Worm (Caenorhabditis elegans) whole organism, L3 larva: Measurements from ENCODE around the gene F47G9.4.

Experiments used
- R02D3.7 ChIP-seq: fragments of 150-350 bp; optimal IDR thresholded peaks from 2 replicates; lab custom pipeline; 2014; ENCODE audit warnings: missing biosample characterization, missing genetic modification characterization
- ZK546.5 ChIP-seq: sonication (generic microtip); optimal IDR thresholded peaks from 2 replicates; lab custom pipeline; 2017; ENCODE audit warnings: missing biosample characterization, missing genetic modification characterization
- aly-2 ChIP-seq: fragments of 150-350 bp; optimal IDR thresholded peaks from 2 replicates; lab custom pipeline; 2014; ENCODE audit warnings: missing biosample characterization, missing genetic modification characterization
- ceh-28 ChIP-seq: fragments of 150-350 bp; optimal IDR thresholded peaks from 2 replicates; lab custom pipeline; 2014; ENCODE audit warnings: missing biosample characterization, missing genetic modification reagents, missing genetic modification characterization
- ceh-9 ChIP-seq: sonication (generic microtip); optimal IDR thresholded peaks from 2 replicates; lab custom pipeline; 2018; ENCODE audit warnings: missing biosample characterization, missing genetic modification characterization
- daf-12 ChIP-seq: fragments of 150-350 bp; optimal IDR thresholded peaks from 2 replicates; lab custom pipeline; 2014; ENCODE audit warnings: missing biosample characterization, missing genetic modification reagents, missing genetic modification characterization
- egl-5 ChIP-seq: fragments of 150-350 bp; optimal IDR thresholded peaks from 2 replicates; lab custom pipeline; 2017; ENCODE audit warnings: missing biosample characterization, missing genetic modification reagents, missing genetic modification characterization, inconsistent platforms
- elt-1 ChIP-seq: fragments of 150-350 bp; optimal IDR thresholded peaks from 2 replicates; lab custom pipeline; 2014; ENCODE audit warnings: missing biosample characterization, missing genetic modification characterization
- elt-2 ChIP-seq: sonication (generic microtip); optimal IDR thresholded peaks from 2 replicates; lab custom pipeline; 2016; ENCODE audit warnings: missing genetic modification reagents, mild to moderate bottlenecking, missing genetic modification characterization, missing compliant biosample characterization
- eor-1 ChIP-seq, 2 experiments: fragments of 150-350 bp; optimal IDR thresholded peaks; 2 replicates each; lab custom pipeline; 2014 to 2018; ENCODE audit warnings: missing biosample characterization in 2 of 2, missing genetic modification characterization in 2 of 2
- fkh-10 ChIP-seq: sonication (generic microtip); optimal IDR thresholded peaks from 2 replicates; lab custom pipeline; 2017; ENCODE audit warnings: missing biosample characterization, missing genetic modification reagents, missing genetic modification characterization
- fkh-2 ChIP-seq: fragments of 150-350 bp; optimal IDR thresholded peaks from 2 replicates; lab custom pipeline; 2014; ENCODE audit warnings: missing biosample characterization, missing genetic modification reagents, missing genetic modification characterization
- hmg-11 ChIP-seq: sonication (generic microtip); optimal IDR thresholded peaks from 2 replicates; lab custom pipeline; 2016; ENCODE audit warnings: missing genetic modification characterization, missing compliant biosample characterization
- lin-39 ChIP-seq: fragments of 150-350 bp; optimal IDR thresholded peaks from 2 replicates; lab custom pipeline; 2018; ENCODE audit warnings: missing biosample characterization, missing genetic modification reagents, missing genetic modification characterization
- lsy-12 ChIP-seq: sonication (generic microtip); optimal IDR thresholded peaks from 2 replicates; lab custom pipeline; 2016; ENCODE audit warnings: mild to moderate bottlenecking, missing genetic modification characterization, missing compliant biosample characterization
- mml-1 ChIP-seq: fragments of 150-350 bp; sonication (generic microtip); optimal IDR thresholded peaks from 3 replicates; lab custom pipeline; 2014; ENCODE audit warnings: missing biosample characterization, missing genetic modification characterization
- nhr-12 ChIP-seq: fragments of 150-350 bp; optimal IDR thresholded peaks from 2 replicates; lab custom pipeline; 2014; ENCODE audit warnings: missing biosample characterization, missing genetic modification characterization
- nhr-23 ChIP-seq: fragments of 150-350 bp; optimal IDR thresholded peaks from 2 replicates; lab custom pipeline; 2014; ENCODE audit warnings: missing biosample characterization, missing genetic modification reagents, missing genetic modification characterization
- nhr-237 ChIP-seq: fragments of 150-350 bp; optimal IDR thresholded peaks from 2 replicates; lab custom pipeline; 2014; ENCODE audit warnings: missing biosample characterization, missing genetic modification characterization
- nhr-25 ChIP-seq: sonication (generic microtip); optimal IDR thresholded peaks from 2 replicates; lab custom pipeline; 2017; ENCODE audit warnings: missing biosample characterization, missing genetic modification characterization
- nhr-28 ChIP-seq: fragments of 150-350 bp; optimal IDR thresholded peaks from 2 replicates; lab custom pipeline; 2014; ENCODE audit warnings: missing biosample characterization, missing genetic modification characterization
- nhr-43 ChIP-seq: sonication (generic microtip); optimal IDR thresholded peaks from 2 replicates; lab custom pipeline; 2016; ENCODE audit warnings: mild to moderate bottlenecking, missing genetic modification characterization, missing compliant biosample characterization; ENCODE audit not compliant: poor library complexity, severe bottlenecking
- nhr-67 ChIP-seq: fragments of 150-350 bp; optimal IDR thresholded peaks from 2 replicates; lab custom pipeline; 2014; ENCODE audit warnings: missing biosample characterization, missing genetic modification characterization
- nhr-76 ChIP-seq: fragments of 150-350 bp; sonication (generic microtip); optimal IDR thresholded peaks from 5 replicates; lab custom pipeline; 2014; ENCODE audit warnings: missing biosample characterization, missing genetic modification characterization
- nhr-77 ChIP-seq: fragments of 150-350 bp; optimal IDR thresholded peaks from 2 replicates; lab custom pipeline; 2014; ENCODE audit warnings: missing biosample characterization, missing genetic modification characterization
- pha-4 ChIP-seq: fragments of 150-350 bp; optimal IDR thresholded peaks from 2 replicates; lab custom pipeline; 2014; ENCODE audit warnings: missing biosample characterization, missing genetic modification reagents, missing genetic modification characterization
- sea-2 ChIP-seq: fragments of 150-350 bp; sonication (generic microtip); optimal IDR thresholded peaks from 4 replicates; lab custom pipeline; 2014; ENCODE audit warnings: missing biosample characterization, missing genetic modification reagents, missing genetic modification characterization
- snpc-4 ChIP-seq: fragments of 150-350 bp; optimal IDR thresholded peaks from 2 replicates; lab custom pipeline; 2014; ENCODE audit warnings: missing biosample characterization, missing genetic modification characterization
- tbx-2 ChIP-seq: sonication (generic microtip); optimal IDR thresholded peaks from 2 replicates; lab custom pipeline; 2016; ENCODE audit warnings: mild to moderate bottlenecking, missing genetic modification characterization, missing compliant biosample characterization
- unc-39 ChIP-seq: sonication (generic microtip); optimal IDR thresholded peaks from 4 replicates; lab custom pipeline; 2017; ENCODE audit warnings: missing biosample characterization, missing genetic modification characterization
- unc-62 ChIP-seq: fragments of 150-350 bp; sonication (generic microtip); optimal IDR thresholded peaks from 4 replicates; lab custom pipeline; 2014; ENCODE audit warnings: missing biosample characterization, missing genetic modification reagents, missing genetic modification characterization
- zag-1 ChIP-seq: fragments of 150-350 bp; optimal IDR thresholded peaks from 2 replicates; lab custom pipeline; 2014; ENCODE audit warnings: missing biosample characterization, missing genetic modification characterization
- ztf-11 ChIP-seq: fragments of 150-350 bp; optimal IDR thresholded peaks from 2 replicates; lab custom pipeline; 2014; ENCODE audit warnings: missing biosample characterization, missing genetic modification characterization

The F47G9.4 gene

DNA sequence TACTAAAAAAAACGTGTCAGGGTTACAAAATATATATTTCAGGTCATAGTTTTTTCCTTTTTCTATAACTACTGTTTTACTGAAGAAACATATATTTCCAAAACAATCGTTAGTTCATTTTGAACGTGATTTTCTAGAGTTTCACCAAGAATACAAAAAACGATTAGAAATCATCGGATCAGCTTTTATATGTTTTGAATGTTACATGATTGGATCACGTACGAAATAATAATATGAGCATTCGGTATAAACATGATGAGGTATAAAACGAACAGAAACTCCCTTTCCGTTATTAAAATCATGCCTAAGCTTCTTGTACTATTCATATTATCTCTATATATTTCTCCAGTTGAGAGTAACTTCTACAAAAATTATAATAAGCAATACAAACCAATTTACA, 48.8 kb downstream of the F47G9.4 start, which contains the start of gene clec-223:
TSS of gene clec-223 (plus strand) at position 301 of the 400 bp plus-strand sequence.
- TF ChIP-seq ztf-11 (tag; lab: Kevin White, UChicago): no peak
- TF ChIP-seq sea-2 (GFP tag; lab: Kevin White, UChicago): no peak
- no peak for TF ChIP-seq zag-1 (tag; lab: Kevin White, UChicago)
- no peak for TF ChIP-seq ceh-9 (tag; lab: Kevin White, UChicago)
- TF ChIP-seq fkh-2 (tag; lab: Kevin White, UChicago): no peak
- TF ChIP-seq nhr-76 (tag; lab: Kevin White, UChicago): no peak
- no peak for TF ChIP-seq snpc-4 (tag; lab: Kevin White, UChicago)
- no peak for TF ChIP-seq eor-1 (tag; optimal IDR thresholded peaks at IDR 0.05; lab: Kevin White, UChicago)
- TF ChIP-seq nhr-237 (tag; lab: Kevin White, UChicago): no peak
- no peak for TF ChIP-seq pha-4 (tag; lab: Kevin White, UChicago)
- no peak for TF ChIP-seq lin-39 (tag; lab: Kevin White, UChicago)
- no peak for TF ChIP-seq nhr-28
- no peak for TF ChIP-seq nhr-77 (tag; lab: Kevin White, UChicago)
- no peak for TF ChIP-seq elt-2 (tag; lab: Kevin White, UChicago)
- no peak for TF ChIP-seq egl-5 (tag; lab: Kevin White, UChicago)
- no peak for TF ChIP-seq unc-62 (GFP tag; lab: Kevin White, UChicago)
- no peak for TF ChIP-seq lsy-12 (tag; lab: Kevin White, UChicago)
- no peak for TF ChIP-seq hmg-11 (tag; lab: Kevin White, UChicago)
- no peak for TF ChIP-seq nhr-23 (tag; lab: Kevin White, UChicago)
- TF ChIP-seq mml-1 (tag; lab: Kevin White, UChicago): no peak

DNA sequence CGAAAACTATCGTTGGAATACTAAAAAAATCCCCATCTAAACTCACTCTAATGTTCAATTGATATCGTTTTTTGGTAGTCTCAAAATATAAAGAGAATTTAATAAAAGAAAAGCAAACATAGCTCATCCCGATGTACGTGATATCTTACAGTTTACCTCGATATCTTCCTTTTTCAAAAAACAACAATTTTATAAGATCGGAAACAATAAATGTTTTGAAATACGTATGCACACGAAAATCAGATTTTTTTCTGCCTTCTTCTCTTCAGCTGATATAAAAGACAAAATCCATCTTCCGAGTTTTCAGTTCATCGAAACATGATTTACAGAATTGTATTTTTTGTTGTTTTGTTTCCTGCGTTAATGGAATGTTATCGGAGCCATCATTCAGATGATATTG, 50.6 kb downstream of the F47G9.4 start, which contains the start of gene clec-222:
TSS of gene clec-222 (plus strand) at position 301 of the 400 bp plus-strand sequence.
- no peak for TF ChIP-seq nhr-67 (tag; lab: Kevin White, UChicago)
- no peak for TF ChIP-seq tbx-2
- no peak for TF ChIP-seq R02D3.7
- TF ChIP-seq ceh-28 (tag; lab: Kevin White, UChicago): no peak
- no peak for TF ChIP-seq elt-2 (tag; lab: Kevin White, UChicago)
- no peak for TF ChIP-seq zag-1 (tag; lab: Kevin White, UChicago)
- no peak for TF ChIP-seq daf-12

DNA sequence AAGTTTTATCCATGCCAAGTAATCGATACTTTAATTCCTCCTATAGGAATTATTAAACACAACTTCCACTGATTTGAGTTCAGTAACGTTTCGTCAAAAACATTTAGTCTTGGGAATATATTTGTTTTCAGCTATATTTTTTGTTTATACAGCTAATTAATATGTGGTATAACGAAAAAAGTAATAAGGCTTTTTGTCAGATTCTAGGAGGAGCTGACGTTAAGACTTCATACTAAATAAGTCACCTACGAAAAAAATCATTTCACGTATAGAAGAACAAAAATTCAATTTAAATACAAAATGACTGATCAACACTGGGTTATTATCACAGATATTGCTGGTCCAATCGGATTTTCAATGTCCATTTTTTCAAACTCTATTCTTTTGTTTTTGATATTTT, 52.8 kb downstream of the F47G9.4 start, which contains the start of gene str-115:
TSS of gene str-115 (plus strand) at position 301 of the 400 bp plus-strand sequence.
- no peak for TF ChIP-seq fkh-2 (tag; lab: Kevin White, UChicago)
- TF ChIP-seq nhr-25: no peak
- no peak for TF ChIP-seq nhr-12
- TF ChIP-seq nhr-237 (tag; lab: Kevin White, UChicago): no peak
- TF ChIP-seq nhr-43: no peak
- TF ChIP-seq nhr-76 (tag; lab: Kevin White, UChicago): no peak
- no peak for TF ChIP-seq fkh-10
- TF ChIP-seq ZK546.5 (tag; lab: Kevin White, UChicago): no peak
- no peak for TF ChIP-seq elt-1
- TF ChIP-seq nhr-67 (tag; lab: Kevin White, UChicago): no peak
- no peak for TF ChIP-seq pha-4 (tag; lab: Kevin White, UChicago)
- no peak for TF ChIP-seq aly-2 (tag; lab: Kevin White, UChicago)
- no peak for TF ChIP-seq unc-39
